Fruit fly (Drosophila melanogaster) whole organism, prepupa: ENCODE measurements around the gene zye.

Source experiments
- Blimp-1 ChIP-seq: fragments of 200-800 bp; sonication (Bioruptor generic); optimal IDR thresholded peaks from 3 replicates; lab custom pipeline; 2017; ENCODE audit warnings: missing biosample characterization, missing genetic modification characterization, mild to moderate bottlenecking, moderate library complexity, missing genetic modification reagents
- CG15336 ChIP-seq: fragments of 200-800 bp; sonication (Bioruptor generic); IDR thresholded peaks from 2 replicates; pipeline ENCODE4 v1.3.6; 2022; ENCODE audit warnings: missing biosample characterization, missing genetic modification characterization
- CG1621 ChIP-seq: fragments of 200-800 bp; sonication (Bioruptor generic); optimal IDR thresholded peaks from 3 replicates; lab custom pipeline; 2018; ENCODE audit warnings: missing biosample characterization, mild to moderate bottlenecking, missing genetic modification characterization
- CG16779 ChIP-seq: fragments of 200-800 bp; sonication (Bioruptor generic); optimal IDR thresholded peaks from 3 replicates; lab custom pipeline; 2017; ENCODE audit warnings: missing biosample characterization, mild to moderate bottlenecking, missing genetic modification characterization
- CG3032 ChIP-seq: fragments of 200-800 bp; optimal IDR thresholded peaks from 2 replicates; lab custom pipeline; 2019; ENCODE audit warnings: missing biosample characterization, mild to moderate bottlenecking, missing genetic modification characterization, moderate library complexity
- CG31627 ChIP-seq: fragments of 200-800 bp; sonication (Bioruptor generic); optimal IDR thresholded peaks from 3 replicates; lab custom pipeline; 2016; ENCODE audit warnings: missing biosample characterization, missing genetic modification characterization
- CG32006 ChIP-seq: fragments of 200-800 bp; sonication (Bioruptor generic); optimal IDR thresholded peaks from 3 replicates; lab custom pipeline; 2017; ENCODE audit warnings: missing biosample characterization, mild to moderate bottlenecking, missing genetic modification characterization
- CG3919 ChIP-seq: fragments of 200-800 bp; sonication (Bioruptor generic); optimal IDR thresholded peaks from 3 replicates; lab custom pipeline; 2016; ENCODE audit warnings: missing biosample characterization, missing genetic modification characterization
- CG6163 ChIP-seq: fragments of 200-800 bp; sonication (Bioruptor generic); IDR thresholded peaks from 3 replicates; pipeline ENCODE4 v1.3.6; 2022; ENCODE audit warnings: missing biosample characterization, missing genetic modification characterization
- CG6276 ChIP-seq: fragments of 200-800 bp; sonication (Bioruptor generic); optimal IDR thresholded peaks from 2 replicates; lab custom pipeline; 2017; ENCODE audit warnings: missing biosample characterization, mild to moderate bottlenecking, missing genetic modification characterization
- CG6808 ChIP-seq: fragments of 200-800 bp; sonication (Bioruptor generic); optimal IDR thresholded peaks from 3 replicates; lab custom pipeline; 2017; ENCODE audit warnings: missing biosample characterization, missing genetic modification characterization, mild to moderate bottlenecking, moderate library complexity, missing genetic modification reagents
- CG6854 ChIP-seq: fragments of 200-800 bp; sonication (Bioruptor generic); optimal IDR thresholded peaks from 2 replicates; lab custom pipeline; 2017; ENCODE audit warnings: missing biosample characterization, mild to moderate bottlenecking, missing genetic modification characterization
- CG7368 ChIP-seq: fragments of 200-800 bp; sonication (Bioruptor generic); optimal IDR thresholded peaks from 3 replicates; lab custom pipeline; 2016; ENCODE audit warnings: missing biosample characterization, missing genetic modification characterization
- CG8119 ChIP-seq: fragments of 200-800 bp; sonication (Bioruptor generic); IDR thresholded peaks from 3 replicates; pipeline ENCODE4 v1.3.6; 2022; ENCODE audit warnings: missing biosample characterization, missing genetic modification characterization
- CG8319 ChIP-seq: fragments of 200-800 bp; sonication (Bioruptor generic); optimal IDR thresholded peaks from 3 replicates; lab custom pipeline; 2016; ENCODE audit warnings: missing biosample characterization, missing genetic modification characterization
- CG8632 ChIP-seq: fragments of 200-800 bp; sonication (Bioruptor generic); optimal IDR thresholded peaks from 3 replicates; lab custom pipeline; 2016; ENCODE audit warnings: missing biosample characterization, missing genetic modification characterization
- CG9139 ChIP-seq: fragments of 200-800 bp; sonication (Bioruptor generic); optimal IDR thresholded peaks from 3 replicates; lab custom pipeline; 2017; ENCODE audit warnings: missing biosample characterization, mild to moderate bottlenecking, missing genetic modification characterization
- Eip75B ChIP-seq: fragments of 200-800 bp; sonication (Bioruptor generic); optimal IDR thresholded peaks from 3 replicates; lab custom pipeline; 2016; ENCODE audit warnings: missing biosample characterization, missing genetic modification characterization
- Eip78C ChIP-seq: fragments of 200-800 bp; sonication (Bioruptor generic); peaks from one replicate; lab custom pipeline; 2016; ENCODE audit warnings: missing biosample characterization, missing genetic modification characterization
- Eip93F ChIP-seq: fragments of 200-800 bp; sonication (Bioruptor generic); optimal IDR thresholded peaks from 2 replicates; lab custom pipeline; 2016; ENCODE audit warnings: missing biosample characterization, mild to moderate bottlenecking, missing genetic modification characterization
- Ets21C ChIP-seq: fragments of 200-800 bp; sonication (Bioruptor generic); optimal IDR thresholded peaks from 3 replicates; lab custom pipeline; 2016; ENCODE audit warnings: missing biosample characterization, missing genetic modification characterization
- Ets96B ChIP-seq: fragments of 200-800 bp; optimal IDR thresholded peaks from 2 replicates; lab custom pipeline; 2019; ENCODE audit warnings: missing biosample characterization, mild to moderate bottlenecking, missing genetic modification characterization, moderate library complexity
- Gug ChIP-seq: fragments of 200-800 bp; sonication (Bioruptor generic); IDR thresholded peaks from 2 replicates; pipeline ENCODE4 v1.3.6; 2022; ENCODE audit warnings: missing biosample characterization, missing genetic modification characterization
- Hr38 ChIP-seq: sonication (Bioruptor generic); optimal IDR thresholded peaks from 2 replicates; lab custom pipeline; 2016; ENCODE audit warnings: missing biosample characterization, missing genetic modification characterization
- Hr39 ChIP-seq: fragments of 200-800 bp; sonication (Bioruptor generic); optimal IDR thresholded peaks from 2 replicates; lab custom pipeline; 2016; ENCODE audit warnings: missing biosample characterization, missing genetic modification characterization
- Hr4 ChIP-seq: fragments of 200-800 bp; sonication (Bioruptor generic); optimal IDR thresholded peaks from 3 replicates; lab custom pipeline; 2016; ENCODE audit warnings: missing biosample characterization, missing genetic modification characterization
- Lpt ChIP-seq: fragments of 200-800 bp; sonication (Bioruptor generic); optimal IDR thresholded peaks from 3 replicates; lab custom pipeline; 2016; ENCODE audit warnings: missing biosample characterization, missing genetic modification characterization
- Met ChIP-seq: fragments of 200-800 bp; sonication (Bioruptor generic); optimal IDR thresholded peaks from 3 replicates; lab custom pipeline; 2016; ENCODE audit warnings: missing biosample characterization, missing genetic modification characterization
- OdsH ChIP-seq: fragments of 200-800 bp; sonication (Bioruptor generic); optimal IDR thresholded peaks from 3 replicates; lab custom pipeline; 2016; ENCODE audit warnings: missing biosample characterization, missing genetic modification characterization
- Smox ChIP-seq: fragments of 200-800 bp; sonication (Bioruptor generic); optimal IDR thresholded peaks from 3 replicates; lab custom pipeline; 2016; ENCODE audit warnings: missing biosample characterization, missing genetic modification characterization
- Sox102F ChIP-seq: fragments of 200-800 bp; sonication (Bioruptor generic); optimal IDR thresholded peaks from 2 replicates; lab custom pipeline; 2016; ENCODE audit warnings: missing biosample characterization, mild to moderate bottlenecking, missing genetic modification characterization
- Sox14 ChIP-seq: fragments of 200-800 bp; sonication (Bioruptor generic); optimal IDR thresholded peaks from 3 replicates; lab custom pipeline; 2016; ENCODE audit warnings: missing biosample characterization, missing genetic modification characterization
- achi ChIP-seq: fragments of 200-800 bp; sonication (Bioruptor generic); optimal IDR thresholded peaks from 3 replicates; lab custom pipeline; 2016; ENCODE audit warnings: missing biosample characterization, missing genetic modification characterization
- acj6 ChIP-seq: fragments of 200-800 bp; sonication (Bioruptor generic); optimal IDR thresholded peaks from 3 replicates; lab custom pipeline; 2016; ENCODE audit warnings: missing biosample characterization, missing genetic modification characterization
- eg ChIP-seq: fragments of 200-800 bp; sonication (Bioruptor generic); IDR thresholded peaks from 3 replicates; pipeline ENCODE4 v1.3.6; 2022; ENCODE audit warnings: missing biosample characterization, missing genetic modification characterization
- esn ChIP-seq: fragments of 200-800 bp; sonication (Bioruptor generic); optimal IDR thresholded peaks from 2 replicates; lab custom pipeline; 2016; ENCODE audit warnings: missing biosample characterization, mild to moderate bottlenecking, missing genetic modification characterization, moderate library complexity
- fd59A ChIP-seq: fragments of 200-800 bp; sonication (Bioruptor generic); optimal IDR thresholded peaks from 2 replicates; lab custom pipeline; 2017; ENCODE audit warnings: missing biosample characterization, mild to moderate bottlenecking, missing genetic modification characterization, missing genetic modification reagents
- fkh ChIP-seq: fragments of 200-800 bp; sonication (Bioruptor generic); optimal IDR thresholded peaks from 3 replicates; lab custom pipeline; 2017; ENCODE audit warnings: missing biosample characterization, mild to moderate bottlenecking, missing genetic modification characterization, moderate library complexity
- lz ChIP-seq: fragments of 200-800 bp; sonication (Bioruptor generic); optimal IDR thresholded peaks from 3 replicates; lab custom pipeline; 2016; ENCODE audit warnings: missing biosample characterization, missing genetic modification characterization
- net ChIP-seq: fragments of 200-800 bp; sonication (Bioruptor generic); optimal IDR thresholded peaks from 3 replicates; lab custom pipeline; 2016; ENCODE audit warnings: missing biosample characterization, missing genetic modification characterization
- pdm3 ChIP-seq: fragments of 200-800 bp; sonication (Bioruptor generic); optimal IDR thresholded peaks from 3 replicates; lab custom pipeline; 2016; ENCODE audit warnings: missing biosample characterization, missing genetic modification characterization
- salr ChIP-seq, 2 experiments: fragments of 200-800 bp; sonication (Bioruptor generic); optimal IDR thresholded peaks; 3 replicates each; lab custom pipeline; 2016 to 2018; ENCODE audit warnings: missing biosample characterization in 2 of 2, missing genetic modification characterization in 2 of 2, mild to moderate bottlenecking in 1 of 2
- svp ChIP-seq: fragments of 200-800 bp; sonication (Bioruptor generic); peaks from one replicate; lab custom pipeline; 2016; ENCODE audit warnings: missing biosample characterization, missing genetic modification characterization
- topi ChIP-seq: fragments of 200-800 bp; sonication (Bioruptor generic); optimal IDR thresholded peaks from 3 replicates; lab custom pipeline; 2016; ENCODE audit warnings: missing biosample characterization, missing genetic modification characterization
- vri ChIP-seq: fragments of 200-800 bp; sonication (Bioruptor generic); optimal IDR thresholded peaks from 3 replicates; lab custom pipeline; 2016; ENCODE audit warnings: missing biosample characterization, mild to moderate bottlenecking, missing genetic modification characterization

Gene zye

DNA sequence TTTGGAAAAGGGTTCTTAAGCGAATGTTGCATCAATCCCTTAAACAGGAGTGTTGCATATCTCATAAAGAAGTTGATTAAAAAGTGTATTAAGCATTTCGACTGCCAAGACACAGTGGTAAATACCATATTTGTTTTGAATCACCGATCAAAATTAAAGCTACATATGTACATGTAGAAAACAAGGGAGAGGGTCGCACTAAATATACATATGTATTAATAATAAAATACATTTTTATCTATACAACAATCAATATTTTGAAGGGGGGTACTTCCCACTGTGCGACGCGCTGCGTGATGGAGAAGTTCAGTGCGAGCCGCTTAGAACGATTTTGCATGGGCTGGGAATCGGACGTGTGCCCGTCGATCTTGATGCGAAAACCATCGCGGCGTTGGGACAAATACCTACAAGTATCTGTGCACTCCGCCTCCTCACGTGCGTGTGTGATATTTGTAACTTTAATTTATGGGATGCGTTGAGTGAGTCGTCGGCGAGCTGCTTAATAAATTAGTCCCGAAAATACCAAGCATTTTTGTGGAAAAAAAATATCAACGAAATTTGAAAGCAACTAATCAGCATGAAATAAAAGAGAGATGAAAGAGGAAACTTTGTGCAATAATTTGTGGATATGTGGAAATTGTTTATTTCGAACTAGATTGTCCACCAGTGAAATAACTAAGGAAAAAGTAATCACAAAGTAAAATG, 31.6 kb downstream of the zye start (continued):
- TF ChIP-seq Eip93F (GFP tag; lab: Kevin White, UChicago) (peak; percentile 75), Sox14 (GFP tag; lab: Kevin White, UChicago) (peak; percentile 86), CG31627 (GFP tag; lab: Kevin White, UChicago) (peak; percentile 75), CG6276 (peak; percentile 86), Ets96B (tag; lab: Kevin White, UChicago) (peak; percentile 82), CG8632 (GFP tag; lab: Kevin White, UChicago) (peak; percentile 93), vri (GFP tag; lab: Kevin White, UChicago) (peak; percentile 82), CG1621 (peak; percentile 80), Eip75B (GFP tag; lab: Kevin White, UChicago) (peak; percentile 85), CG6163 (GFP tag; lab: Robert Waterston, UW) (peak; percentile 95), Blimp-1 (GFP tag; lab: Kevin White, UChicago) (peak; percentile 72), Lpt (peak; percentile 82), achi (GFP tag; lab: Kevin White, UChicago) (peak; percentile 92), OdsH (GFP tag; lab: Kevin White, UChicago) (peak; percentile 94), Gug (GFP tag; lab: Robert Waterston, UW) (peak; percentile 85), acj6 (GFP tag; lab: Kevin White, UChicago) (peak; percentile 92), eg (GFP tag; lab: Robert Waterston, UW) (peak; percentile 92), Smox (peak; percentile 88), topi (GFP tag; lab: Kevin White, UChicago) (peak; percentile 91), Hr38 (GFP tag; lab: Kevin White, UChicago) (no peak), CG6854 (GFP tag; lab: Kevin White, UChicago) (peak; percentile 82), CG7368 (GFP tag; lab: Kevin White, UChicago) (peak; percentile 89), fd59A (GFP tag; lab: Kevin White, UChicago) (peak; percentile 64), svp (GFP tag; lab: Kevin White, UChicago) (peak; percentile 96), Ets21C (GFP tag; lab: Kevin White, UChicago) (peak; percentile 71), CG9139 (GFP tag; lab: Kevin White, UChicago) (peak; percentile 76), CG16779 (tag; lab: Kevin White, UChicago) (peak; percentile 80), Hr39 (GFP tag; lab: Kevin White, UChicago) (peak; percentile 81)

DNA sequence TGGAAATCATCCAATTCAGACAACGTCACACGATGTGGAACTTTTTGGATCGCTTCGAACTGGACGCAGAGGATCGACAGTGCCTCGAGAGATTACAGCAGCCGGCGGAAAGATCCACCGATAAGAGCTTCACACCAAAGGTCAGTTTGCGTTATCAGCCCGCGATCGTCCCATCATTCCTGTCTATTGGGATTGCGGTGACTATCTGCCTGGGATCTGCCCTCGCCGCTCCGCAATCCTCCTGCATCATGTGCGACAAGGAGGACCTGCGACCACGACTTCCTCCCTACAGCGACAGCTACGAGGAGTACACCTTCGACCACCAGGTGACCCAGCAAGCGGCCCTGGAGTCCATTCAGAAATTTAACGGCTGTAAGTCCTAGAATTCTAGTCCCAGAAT, 32.6 kb downstream of the zye start:
- TF ChIP-seq CG32006: no peak
- no peak for TF ChIP-seq eg (GFP tag; lab: Robert Waterston, UW)
- TF ChIP-seq lz (GFP tag; lab: Kevin White, UChicago): no peak
- TF ChIP-seq svp (GFP tag; lab: Kevin White, UChicago): peak; percentile 96
- no peak for TF ChIP-seq Eip93F (GFP tag; lab: Kevin White, UChicago)
- TF ChIP-seq Lpt: no peak
- 0 out of 3 replicates have a peak, but pooled peaks have one; percentile 22 for TF ChIP-seq CG6163 (GFP tag; lab: Robert Waterston, UW)

DNA sequence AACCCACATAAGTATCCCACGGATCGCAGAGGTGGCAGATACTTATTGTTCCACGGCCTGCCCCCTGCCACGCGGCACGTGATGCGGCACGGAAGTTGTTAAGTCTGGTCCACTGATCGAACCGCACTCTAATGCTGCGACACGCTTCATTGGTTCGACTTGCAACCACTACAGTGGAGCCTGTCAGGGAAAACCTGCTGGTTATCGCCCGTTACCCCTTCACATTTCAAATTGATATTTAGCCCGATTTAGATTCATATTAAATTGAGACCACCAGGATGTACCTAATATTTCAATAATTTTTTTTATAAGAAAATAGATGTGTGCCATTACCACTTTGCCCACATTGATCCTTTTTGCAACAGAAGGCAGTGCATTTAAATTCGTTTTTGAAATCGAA, 33.9 kb downstream of the zye start:
- TF ChIP-seq eg (GFP tag; lab: Robert Waterston, UW): peak; percentile 46; the same call in 2 of the 3 replicates
- no peak for TF ChIP-seq CG3032 (tag; lab: Kevin White, UChicago)
- no peak for TF ChIP-seq CG8319 (GFP tag; lab: Kevin White, UChicago)
- TF ChIP-seq CG15336: peak; percentile 45
- TF ChIP-seq fd59A (GFP tag; lab: Kevin White, UChicago): no peak
- TF ChIP-seq pdm3 (GFP tag; lab: Kevin White, UChicago): peak; percentile 52
- peak; percentile 4 for TF ChIP-seq esn
- no peak for TF ChIP-seq vri (GFP tag; lab: Kevin White, UChicago)
- TF ChIP-seq CG6808: no peak
- peak; percentile 18 for TF ChIP-seq Hr39 (GFP tag; lab: Kevin White, UChicago)
- no peak for TF ChIP-seq salr (GFP tag; optimal IDR thresholded peaks at IDR 0.05; lab: Kevin White, UChicago)
- peak; percentile 54; the same call in 1 of the 3 replicates for TF ChIP-seq CG8119 (GFP tag; lab: Robert Waterston, UW)
- peak; percentile 52 for TF ChIP-seq Hr4
- peak; percentile 31 for TF ChIP-seq lz (GFP tag; lab: Kevin White, UChicago)
- peak; percentile 31 for TF ChIP-seq Eip75B (GFP tag; lab: Kevin White, UChicago)
- peak; percentile 1 for TF ChIP-seq OdsH (GFP tag; lab: Kevin White, UChicago)
- TF ChIP-seq svp (GFP tag; lab: Kevin White, UChicago): peak; percentile 48
- TF ChIP-seq CG6276: peak; percentile 28
- peak; percentile 18 for TF ChIP-seq acj6 (GFP tag; lab: Kevin White, UChicago)
- TF ChIP-seq net: peak; percentile 16
- peak; percentile 13 for TF ChIP-seq Eip78C (GFP tag; lab: Kevin White, UChicago)
- TF ChIP-seq Sox14 (GFP tag; lab: Kevin White, UChicago): peak; percentile 2
- TF ChIP-seq Sox102F (GFP tag; lab: Kevin White, UChicago): peak; percentile 2
- no peak for TF ChIP-seq fkh (GFP tag; lab: Kevin White, UChicago)
- TF ChIP-seq CG6163 (GFP tag; lab: Robert Waterston, UW): peak; percentile 56; the same call in 2 of the 3 replicates
- peak; percentile 16 for TF ChIP-seq Met (GFP tag; lab: Kevin White, UChicago)
- TF ChIP-seq CG32006: peak; percentile 56
- TF ChIP-seq CG3919: peak; percentile 3
